Worm (Caenorhabditis elegans): ENCODE results near the gene lig-1.
A peak's percentile ranks its signal among the peaks of the same experiment; 100 is the strongest.

lig-1 gene

ce11 chrV:10801154-10801553 lies 12.8 kb upstream of the lig-1 start, which contains the start of gene D1054.18 (continued):
- TF ChIP-seq T26A8.4 (GFP tag; IDR thresholded peaks at IDR 0.05) (no peak), lin-39 (tag; optimal IDR thresholded peaks at IDR 0.05) (no peak), aha-1 (tag) (peak; percentile 36), ama-1 (optimal IDR thresholded peaks at IDR 0.05) (no peak), gei-8 (GFP tag; optimal IDR thresholded peaks at IDR 0.05) (no peak), ceh-20 (GFP tag; IDR thresholded peaks at IDR 0.05) (peak; percentile 63; the same call in 1 of the 2 replicates), lin-13 (GFP tag; optimal IDR thresholded peaks at IDR 0.05) (no peak), dpl-1 (GFP tag; optimal IDR thresholded peaks at IDR 0.05) (no peak), lir-3 (tag; optimal IDR thresholded peaks at IDR 0.05) (no peak), nhr-237 (tag; optimal IDR thresholded peaks at IDR 0.05) (no peak), dve-1 (tag; optimal IDR thresholded peaks at IDR 0.05; ENCODE audit: insufficient read depth) (peak; percentile 67), ztf-7 (tag; optimal IDR thresholded peaks at IDR 0.05) (no peak), nhr-42 (GFP tag; IDR thresholded peaks at IDR 0.05) (no peak), tag-97 (GFP tag; IDR thresholded peaks at IDR 0.05) (no peak), hlh-30 (tag; optimal IDR thresholded peaks at IDR 0.05; ENCODE audit: insufficient read depth) (peak; percentile 55), sdz-12 (GFP tag; optimal IDR thresholded peaks at IDR 0.05) (no peak), dmd-9 (GFP tag; IDR thresholded peaks at IDR 0.05) (no peak), R02D3.7 (tag; optimal IDR thresholded peaks at IDR 0.05) (no peak), nhr-102 (tag; optimal IDR thresholded peaks at IDR 0.05) (peak; percentile 42), F37D6.2 (tag; optimal IDR thresholded peaks at IDR 0.05) (no peak), nhr-41 (GFP tag; IDR thresholded peaks at IDR 0.05) (peak; percentile 85), madf-9 (GFP tag; conservative IDR thresholded peaks at IDR 0.05) (no peak), nhr-10 (tag; optimal IDR thresholded peaks at IDR 0.05) (no peak), nhr-77 (tag; optimal IDR thresholded peaks at IDR 0.05) (peak; percentile 64), Y48G9A.11 (GFP tag; IDR thresholded peaks at IDR 0.05) (no peak), nhr-76 (tag; optimal IDR thresholded peaks at IDR 0.05) (no peak), dmd-6 (GFP tag; IDR thresholded peaks at IDR 0.05) (peak; percentile 95), spr-3 (GFP tag; optimal IDR thresholded peaks at IDR 0.05) (no peak), ztf-11 (tag; optimal IDR thresholded peaks at IDR 0.05) (no peak), ces-1 (GFP tag; optimal IDR thresholded peaks at IDR 0.05) (no peak), pqm-1 (tag; optimal IDR thresholded peaks at IDR 0.05) (peak; percentile 93), zip-11 (GFP tag; IDR thresholded peaks at IDR 0.05) (no peak), egl-43 (GFP tag; IDR thresholded peaks at IDR 0.05) (no peak), F49E8.2 (tag; optimal IDR thresholded peaks at IDR 0.05; ENCODE audit: borderline replicate concordance) (no peak), unc-62 (GFP tag; optimal IDR thresholded peaks at IDR 0.05 in 1 of 2) (peak; percentile 51 to 96), unc-62 (tag; optimal IDR thresholded peaks at IDR 0.05) (no peak), daf-8 (GFP tag; IDR thresholded peaks at IDR 0.05) (no peak), hif-1 (tag; optimal IDR thresholded peaks at IDR 0.05) (no peak), Y75B8A.6 (GFP tag; IDR thresholded peaks at IDR 0.05) (no peak), hmg-1.1 (GFP tag; IDR thresholded peaks at IDR 0.05) (no peak), ceh-82 (tag; optimal IDR thresholded peaks at IDR 0.05) (no peak), daf-16 (GFP tag; optimal IDR thresholded peaks at IDR 0.05) (no peak), daf-16 (tag; optimal IDR thresholded peaks at IDR 0.05) (peak; percentile 89), mxl-2 (GFP tag; conservative IDR thresholded peaks at IDR 0.05) (no peak), lin-29 (GFP tag; IDR thresholded peaks at IDR 0.05) (no peak), zfp-2 (tag; optimal IDR thresholded peaks at IDR 0.05) (no peak), F10B5.3 (tag; optimal IDR thresholded peaks at IDR 0.05) (no peak), set-16 (GFP tag; IDR thresholded peaks at IDR 0.05) (no peak), mdt-29 (GFP tag; IDR thresholded peaks at IDR 0.05) (no peak), dmd-8 (GFP tag; IDR thresholded peaks at IDR 0.05) (no peak), snpc-1.2 (GFP tag; IDR thresholded peaks at IDR 0.05) (no peak), Y5F2A.4 (GFP tag; optimal IDR thresholded peaks at IDR 0.05) (no peak), D1046.2 (GFP tag; IDR thresholded peaks at IDR 0.05) (no peak), ceh-44 (GFP tag; IDR thresholded peaks at IDR 0.05) (no peak)
